Fruit fly (Drosophila melanogaster): Measurements from ENCODE around the gene CG46397.

- no peak for TF ChIP-seq pan (optimal IDR thresholded peaks at IDR 0.05)
- TF ChIP-seq Dll (optimal IDR thresholded peaks at IDR 0.05) = no peak
- TF ChIP-seq psq (optimal IDR thresholded peaks at IDR 0.05) = no peak
- no peak for TF ChIP-seq EcR (GFP tag; optimal IDR thresholded peaks at IDR 0.05)
These were observed 1.6 kb downstream of the CG46397 start for dm6 chr2L:8948650-8949049.
